Comparison of ENCODE assay signal across 2 fruit fly cellular contexts in genomic region chr3L:9004788-9005246, dm6.
TF ChIP-seq lines count a peak whose summit lies in the region.

Doc3 (plus strand) TSS chr3L:9005196.

TF ChIP-seq in whole organism, embryonic, 481 proteins besides CTCF, POLR2A, EP300 and RAD21 (continued from another document and continues in another):
- no peak for TF ChIP-seq schlank (tag; optimal IDR thresholded peaks at IDR 0.05; lab: Kevin White, UChicago)
- TF ChIP-seq CG2199 (GFP tag; IDR thresholded peaks at IDR 0.05; lab: Robert Waterston, UW), result peak; percentile 29; the same call in 1 of the 3 replicates
- no peak for TF ChIP-seq Six4 (GFP tag; optimal IDR thresholded peaks at IDR 0.05; lab: Kevin White, UChicago)
- no peak for TF ChIP-seq PHDP (tag; optimal IDR thresholded peaks at IDR 0.05; lab: Kevin White, UChicago)
- no peak for TF ChIP-seq CG10147 (GFP tag; optimal IDR thresholded peaks at IDR 0.05; lab: Kevin White, UChicago)
- TF ChIP-seq CG13624 (GFP tag; optimal IDR thresholded peaks at IDR 0.05; lab: Kevin White, UChicago), result no peak
- no peak for TF ChIP-seq caup (GFP tag; optimal IDR thresholded peaks at IDR 0.05; lab: Kevin White, UChicago; ENCODE audit: severe bottlenecking)
- TF ChIP-seq Rx (GFP tag; IDR thresholded peaks at IDR 0.05; lab: Robert Waterston, UW), result no peak
- TF ChIP-seq CG9932 (GFP tag; IDR thresholded peaks at IDR 0.05; lab: Robert Waterston, UW), result no peak
- no peak for TF ChIP-seq ro (GFP tag; IDR thresholded peaks at IDR 0.05; lab: Robert Waterston, UW)
- no peak for TF ChIP-seq ERR (GFP tag; optimal IDR thresholded peaks at IDR 0.05; lab: Kevin White, UChicago)
- TF ChIP-seq dysf (GFP tag; IDR thresholded peaks at IDR 0.05; lab: Robert Waterston, UW), result no peak
- no peak for TF ChIP-seq CG15514 (GFP tag; optimal IDR thresholded peaks at IDR 0.05; lab: Kevin White, UChicago)
- TF ChIP-seq chm (GFP tag; IDR thresholded peaks at IDR 0.05; lab: Robert Waterston, UW), result no peak
- no peak for TF ChIP-seq slp2 (GFP tag; optimal IDR thresholded peaks at IDR 0.05; lab: Kevin White, UChicago)
- TF ChIP-seq ham (GFP tag; IDR thresholded peaks at IDR 0.05; lab: Robert Waterston, UW), result no peak
- peak; percentile 98 for TF ChIP-seq Nf-YA (GFP tag; IDR thresholded peaks at IDR 0.05; lab: Robert Waterston, UW)
- peak; percentile 100 for TF ChIP-seq Nf-YB (GFP tag; optimal IDR thresholded peaks at IDR 0.05; lab: Kevin White, UChicago)
- no peak for TF ChIP-seq ATbp (GFP tag; optimal IDR thresholded peaks at IDR 0.05; lab: Kevin White, UChicago)
- TF ChIP-seq croc (GFP tag; conservative IDR thresholded peaks at IDR 0.05; lab: Robert Waterston, UW), result no peak
- TF ChIP-seq BtbVII (GFP tag; optimal IDR thresholded peaks at IDR 0.05; lab: Kevin White, UChicago), result no peak
- TF ChIP-seq Pdp1 (GFP tag; optimal IDR thresholded peaks at IDR 0.05; lab: Kevin White, UChicago), result peak in 1 of 2 experiments; percentile 74
- no peak for TF ChIP-seq Elba2 (GFP tag; optimal IDR thresholded peaks at IDR 0.05; lab: Kevin White, UChicago)
- peak; percentile 11 for TF ChIP-seq gcm (GFP tag; optimal IDR thresholded peaks at IDR 0.05; lab: Kevin White, UChicago)
- TF ChIP-seq CG14860 (GFP tag; IDR thresholded peaks at IDR 0.05; lab: Robert Waterston, UW; ENCODE audit: partially characterized antibody), result no peak
- TF ChIP-seq CG8388 (GFP tag; optimal IDR thresholded peaks at IDR 0.05; lab: Kevin White, UChicago), result no peak
- TF ChIP-seq phol (tag; optimal IDR thresholded peaks at IDR 0.05; lab: Kevin White, UChicago), result peak; percentile 82
- TF ChIP-seq H2.0 (GFP tag; IDR thresholded peaks at IDR 0.05; lab: Robert Waterston, UW), result no peak
- no peak for TF ChIP-seq Dref (GFP tag; IDR thresholded peaks at IDR 0.05; lab: Robert Waterston, UW)
- TF ChIP-seq jigr1 (GFP tag; IDR thresholded peaks at IDR 0.05; lab: Robert Waterston, UW), result no peak
- TF ChIP-seq dati (GFP tag; IDR thresholded peaks at IDR 0.05; lab: Robert Waterston, UW), result no peak
- no peak for TF ChIP-seq D (optimal IDR thresholded peaks at IDR 0.05; lab: Kevin White, UChicago)
- TF ChIP-seq D (GFP tag; optimal IDR thresholded peaks at IDR 0.05; lab: Kevin White, UChicago), result no peak
- no peak for TF ChIP-seq CG11504 (tag; optimal IDR thresholded peaks at IDR 0.05; lab: Kevin White, UChicago)
- TF ChIP-seq sens (GFP tag; lab: Kevin White, UChicago), result peak; percentile 69
- TF ChIP-seq CG3838 (GFP tag; optimal IDR thresholded peaks at IDR 0.05; lab: Kevin White, UChicago), result no peak
- no peak for TF ChIP-seq nmo (GFP tag; optimal IDR thresholded peaks at IDR 0.05; lab: Kevin White, UChicago)
- TF ChIP-seq Nf-YC (tag; optimal IDR thresholded peaks at IDR 0.05; lab: Kevin White, UChicago), result peak; percentile 99
- TF ChIP-seq CG18262 (tag; optimal IDR thresholded peaks at IDR 0.05; lab: Kevin White, UChicago), result no peak
- peak; percentile 75 for TF ChIP-seq grn (GFP tag; optimal IDR thresholded peaks at IDR 0.05; lab: Kevin White, UChicago)
- TF ChIP-seq CG3163 (GFP tag; optimal IDR thresholded peaks at IDR 0.05; lab: Kevin White, UChicago), result no peak
- TF ChIP-seq CG18599 (GFP tag; optimal IDR thresholded peaks at IDR 0.05; lab: Kevin White, UChicago), result no peak
- TF ChIP-seq CG8478 (optimal IDR thresholded peaks at IDR 0.05; lab: Kevin White, UChicago), result peak; percentile 25
- peak; percentile 52; the same call in 1 of the 2 replicates for TF ChIP-seq Adf1 (GFP tag; IDR thresholded peaks at IDR 0.05; lab: Robert Waterston, UW)
- no peak for TF ChIP-seq H15 (GFP tag; IDR thresholded peaks at IDR 0.05; lab: Robert Waterston, UW)
- no peak for TF ChIP-seq Sox102F (GFP tag; optimal IDR thresholded peaks at IDR 0.05; lab: Kevin White, UChicago)
- TF ChIP-seq CG4404 (GFP tag; IDR thresholded peaks at IDR 0.05; lab: Robert Waterston, UW), result no peak
- TF ChIP-seq Xbp1 (GFP tag; optimal IDR thresholded peaks at IDR 0.05; lab: Kevin White, UChicago), result no peak
- no peak for TF ChIP-seq CG7963 (GFP tag; IDR thresholded peaks at IDR 0.05; lab: Robert Waterston, UW; ENCODE audit: partially characterized antibody)
- peak; percentile 35; the same call in 1 of the 2 replicates for TF ChIP-seq Scr (GFP tag; IDR thresholded peaks at IDR 0.05; lab: Robert Waterston, UW; ENCODE audit: partially characterized antibody)
- TF ChIP-seq CG9609 (GFP tag; optimal IDR thresholded peaks at IDR 0.05; lab: Kevin White, UChicago), result no peak
- no peak for TF ChIP-seq CG15269 (tag; optimal IDR thresholded peaks at IDR 0.05; lab: Kevin White, UChicago)
- TF ChIP-seq CG30431 (GFP tag; optimal IDR thresholded peaks at IDR 0.05; lab: Kevin White, UChicago), result no peak
- TF ChIP-seq CG1832 (GFP tag; optimal IDR thresholded peaks at IDR 0.05; lab: Kevin White, UChicago), result peak; percentile 92
- TF ChIP-seq CG16815 (GFP tag; optimal IDR thresholded peaks at IDR 0.05; lab: Kevin White, UChicago), result no peak
- no peak for TF ChIP-seq Mes4 (GFP tag; optimal IDR thresholded peaks at IDR 0.05; lab: Kevin White, UChicago)
- TF ChIP-seq CG3995 (GFP tag; optimal IDR thresholded peaks at IDR 0.05; lab: Kevin White, UChicago), result no peak
- TF ChIP-seq CG13296 (GFP tag; optimal IDR thresholded peaks at IDR 0.05; lab: Kevin White, UChicago), result no peak
- TF ChIP-seq Ets65A (GFP tag; lab: Kevin White, UChicago), result peak; percentile 67
- peak; percentile 96 for TF ChIP-seq CG10321 (GFP tag; IDR thresholded peaks at IDR 0.05; lab: Robert Waterston, UW)
- peak; percentile 83 for TF ChIP-seq kni (GFP tag; optimal IDR thresholded peaks at IDR 0.05; lab: Kevin White, UChicago)
- TF ChIP-seq Asciz (GFP tag; optimal IDR thresholded peaks at IDR 0.05; lab: Kevin White, UChicago), result no peak
- TF ChIP-seq Jarid2 (GFP tag; optimal IDR thresholded peaks at IDR 0.05; lab: Kevin White, UChicago), result peak; percentile 44
- TF ChIP-seq vfl (GFP tag; optimal IDR thresholded peaks at IDR 0.05; lab: Kevin White, UChicago), result peak; percentile 38
- peak; percentile 46 for TF ChIP-seq pros (GFP tag; optimal IDR thresholded peaks at IDR 0.05; lab: Kevin White, UChicago)
- peak; percentile 96 for TF ChIP-seq sug (tag; optimal IDR thresholded peaks at IDR 0.05; lab: Kevin White, UChicago)
- TF ChIP-seq vnd (GFP tag; IDR thresholded peaks at IDR 0.05; lab: Robert Waterston, UW; ENCODE audit: partially characterized antibody), result peak; percentile 50; the same call in 1 of the 3 replicates
- TF ChIP-seq chinmo (GFP tag; IDR thresholded peaks at IDR 0.05; lab: Robert Waterston, UW; ENCODE audit: partially characterized antibody), result peak; percentile 88; the same call in 2 of the 4 replicates

TF ChIP-seq in whole organism, prepupa, 60 proteins besides CTCF, POLR2A, EP300 and RAD21 (continued from another document):
- no peak for TF ChIP-seq eg (GFP tag; IDR thresholded peaks at IDR 0.05; lab: Robert Waterston, UW)
- TF ChIP-seq Lpt (GFP tag; optimal IDR thresholded peaks at IDR 0.05; lab: Kevin White, UChicago), result no peak
- no peak for TF ChIP-seq Hr39 (GFP tag; optimal IDR thresholded peaks at IDR 0.05; lab: Kevin White, UChicago)
- TF ChIP-seq CG1621 (tag; optimal IDR thresholded peaks at IDR 0.05; lab: Kevin White, UChicago), result peak; percentile 3
- no peak for TF ChIP-seq dac (GFP tag; optimal IDR thresholded peaks at IDR 0.05; lab: Kevin White, UChicago)
- no peak for TF ChIP-seq CG32006 (GFP tag; optimal IDR thresholded peaks at IDR 0.05; lab: Kevin White, UChicago)
- no peak for TF ChIP-seq dsx (GFP tag; optimal IDR thresholded peaks at IDR 0.05; lab: Kevin White, UChicago; ENCODE audit: poor library complexity, severe bottlenecking)
- TF ChIP-seq CG10669 (GFP tag; optimal IDR thresholded peaks at IDR 0.05; lab: Kevin White, UChicago), result no peak
- no peak for TF ChIP-seq Hr4 (GFP tag; optimal IDR thresholded peaks at IDR 0.05; lab: Kevin White, UChicago)
- TF ChIP-seq CG3919 (GFP tag; optimal IDR thresholded peaks at IDR 0.05; lab: Kevin White, UChicago), result no peak
- peak; percentile 52; the same call in 1 of the 3 replicates for TF ChIP-seq CG6163 (GFP tag; IDR thresholded peaks at IDR 0.05; lab: Robert Waterston, UW)
- TF ChIP-seq CG3032 (tag; optimal IDR thresholded peaks at IDR 0.05; lab: Kevin White, UChicago), result no peak
- TF ChIP-seq Sox14 (GFP tag; optimal IDR thresholded peaks at IDR 0.05; lab: Kevin White, UChicago), result no peak
- TF ChIP-seq Sox102F (GFP tag; optimal IDR thresholded peaks at IDR 0.05; lab: Kevin White, UChicago), result no peak
- peak; percentile 99 for TF ChIP-seq CG8319 (GFP tag; optimal IDR thresholded peaks at IDR 0.05; lab: Kevin White, UChicago)
- no peak for TF ChIP-seq fd85E (GFP tag; optimal IDR thresholded peaks at IDR 0.05; lab: Kevin White, UChicago)
- TF ChIP-seq lz (GFP tag; optimal IDR thresholded peaks at IDR 0.05; lab: Kevin White, UChicago), result no peak
- TF ChIP-seq Met (GFP tag; optimal IDR thresholded peaks at IDR 0.05; lab: Kevin White, UChicago), result no peak
- no peak for TF ChIP-seq CG6792 (GFP tag; optimal IDR thresholded peaks at IDR 0.05; lab: Kevin White, UChicago)
- no peak for TF ChIP-seq net (GFP tag; optimal IDR thresholded peaks at IDR 0.05; lab: Kevin White, UChicago)
- TF ChIP-seq Gug (GFP tag; IDR thresholded peaks at IDR 0.05; lab: Robert Waterston, UW), result no peak
- no peak for TF ChIP-seq CG9139 (GFP tag; optimal IDR thresholded peaks at IDR 0.05; lab: Kevin White, UChicago)
- no peak for TF ChIP-seq acj6 (GFP tag; optimal IDR thresholded peaks at IDR 0.05; lab: Kevin White, UChicago)
